Worm (Caenorhabditis elegans) whole organism, late embryonic: Measurements from ENCODE around the gene ttll-5.

Experiments used
- ama-1 ChIP-seq: fragments of 150-350 bp; optimal IDR thresholded peaks from 2 replicates; lab custom pipeline; 2014
- pha-4 ChIP-seq: fragments of 150-350 bp; optimal IDR thresholded peaks from 2 replicates; lab custom pipeline; 2018; ENCODE audit warnings: missing biosample characterization, missing genetic modification reagents, missing genetic modification characterization
- unc-3 ChIP-seq, 2 experiments: fragments of 200-800 bp in 1 of 2; sonication (Bioruptor generic) in 1 of 2; sonication (generic microtip) in 1 of 2; conservative IDR thresholded peaks in 1 of 2; optimal IDR thresholded peaks in 1 of 2; 2 replicates each; pipeline versions ENCODE4 v1.3.6 to Lab custom; 2016 to 2022; ENCODE audit warnings: missing compliant biosample characterization in 2 of 2, missing genetic modification characterization in 2 of 2, missing genetic modification reagents in 1 of 2

DNA sequence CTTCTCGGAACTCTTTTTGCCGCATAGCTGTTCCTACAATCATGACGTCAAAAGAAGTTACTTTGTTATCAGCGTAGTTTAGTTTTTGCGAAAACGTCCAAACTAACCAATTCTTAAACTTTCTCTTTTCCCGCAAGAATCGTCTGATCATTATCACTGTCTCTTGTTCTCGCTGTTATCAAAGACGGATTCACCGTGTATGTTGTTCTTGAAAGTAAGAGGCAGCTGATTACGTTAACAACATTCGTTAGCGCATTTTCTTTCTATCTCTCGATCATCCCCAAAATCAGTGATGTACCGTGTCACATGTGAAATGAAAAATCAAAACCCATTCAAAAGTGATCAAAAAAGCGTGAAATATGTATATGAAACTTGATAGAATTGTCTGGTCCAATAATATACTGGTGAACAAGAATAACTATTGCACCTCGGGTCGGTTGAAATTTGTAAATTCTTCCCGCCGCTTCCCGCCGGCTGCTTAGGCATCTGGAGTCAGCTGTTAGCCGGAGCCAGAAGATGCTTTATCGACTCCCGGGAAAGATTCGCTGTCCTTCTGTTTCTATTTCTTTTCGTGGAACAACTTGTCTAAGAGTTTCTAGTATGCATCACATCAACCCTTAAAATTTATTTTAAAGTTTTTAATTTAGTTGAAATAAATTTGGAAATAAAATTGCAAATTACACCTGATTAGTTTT is 25.8 kb downstream of the ttll-5 start:
- TF ChIP-seq ama-1 (lab: Kevin White, UChicago) (no peak), unc-3 (GFP tag; conservative IDR thresholded peaks at IDR 0.05; lab: Robert Waterston, UW) (no peak), unc-3 (tag; optimal IDR thresholded peaks at IDR 0.05; lab: Kevin White, UChicago) (no peak), pha-4 (no peak)
